Fruit fly (Drosophila melanogaster) whole organism, wandering third instar larva: Measurements from ENCODE around the gene Osi20.

Experiments
- Abd-B ChIP-seq: fragments of >200 bp; optimal IDR thresholded peaks from 2 replicates; lab custom pipeline; 2017; ENCODE audit warnings: missing biosample characterization, missing genetic modification characterization
- CG32264 ChIP-seq: fragments of 200-800 bp; sonication (Bioruptor generic); optimal IDR thresholded peaks from 2 replicates; lab custom pipeline; 2016; ENCODE audit warnings: missing biosample characterization, missing genetic modification characterization
- CG9705 ChIP-seq: fragments of 200-800 bp; sonication (Bioruptor generic); optimal IDR thresholded peaks from 2 replicates; lab custom pipeline; 2018; ENCODE audit warnings: missing biosample characterization, mild to moderate bottlenecking, missing genetic modification characterization
- CrebA ChIP-seq: fragments of 200-800 bp; sonication (Bioruptor generic); optimal IDR thresholded peaks from 2 replicates; lab custom pipeline; 2016; ENCODE audit warnings: missing biosample characterization, mild to moderate bottlenecking, missing genetic modification characterization, borderline replicate concordance
- Dfd ChIP-seq: fragments of >200 bp; optimal IDR thresholded peaks from 2 replicates; lab custom pipeline; 2017; ENCODE audit warnings: missing biosample characterization, missing genetic modification characterization
- Dif ChIP-seq: fragments of 200-275, 200-300 bp; sonication (Bioruptor generic); optimal IDR thresholded peaks from 2 replicates; lab custom pipeline; 2018; ENCODE audit warnings: missing biosample characterization, missing genetic modification characterization; ENCODE audit not compliant: partially characterized antibody
- GATAd ChIP-seq: sonication (Bioruptor generic); optimal IDR thresholded peaks from 2 replicates; lab custom pipeline; 2016; ENCODE audit warnings: missing biosample characterization, missing genetic modification characterization
- HLH106 ChIP-seq: fragments of 200-800 bp; optimal IDR thresholded peaks from 3 replicates; lab custom pipeline; 2019; ENCODE audit warnings: missing biosample characterization, mild to moderate bottlenecking, missing genetic modification characterization, moderate library complexity
- Hnf4 ChIP-seq: fragments of 200-800 bp; sonication (Bioruptor generic); optimal IDR thresholded peaks from 2 replicates; lab custom pipeline; 2016; ENCODE audit warnings: missing biosample characterization, mild to moderate bottlenecking, missing genetic modification characterization
- Hr78 ChIP-seq: fragments of >200 bp; optimal IDR thresholded peaks from 2 replicates; lab custom pipeline; 2017; ENCODE audit warnings: missing biosample characterization, missing genetic modification characterization
- Hr83 ChIP-seq: fragments of 200-300 bp; sonication (Bioruptor generic); optimal IDR thresholded peaks from 2 replicates; lab custom pipeline; 2016; ENCODE audit warnings: missing biosample characterization, mild to moderate bottlenecking, missing genetic modification characterization, moderate library complexity; ENCODE audit not compliant: poor library complexity, severe bottlenecking
- Jra ChIP-seq: sonication (Bioruptor generic); optimal IDR thresholded peaks from 2 replicates; lab custom pipeline; 2016; ENCODE audit warnings: missing biosample characterization, missing genetic modification characterization
- Mio ChIP-seq: sonication (Bioruptor generic); optimal IDR thresholded peaks from 2 replicates; lab custom pipeline; 2016; ENCODE audit warnings: missing biosample characterization, missing genetic modification characterization
- Myc ChIP-seq: fragments of >200 bp; optimal IDR thresholded peaks from 2 replicates; lab custom pipeline; 2017
- N ChIP-seq: fragments of >200 bp; optimal IDR thresholded peaks from 2 replicates; lab custom pipeline; 2018; ENCODE audit warnings: missing biosample characterization, missing external identifiers, missing genetic modification characterization
- OdsH ChIP-seq: fragments of 200-800 bp; sonication (Bioruptor generic); optimal IDR thresholded peaks from 2 replicates; lab custom pipeline; 2016; ENCODE audit warnings: missing biosample characterization, mild to moderate bottlenecking, missing genetic modification characterization
- Rel ChIP-seq, 2 experiments: fragments of 200-800 bp; sonication (Bioruptor generic) in 1 of 2; optimal IDR thresholded peaks; 2 replicates in 1 of 2; 3 replicates in 1 of 2; lab custom pipeline; 2016 to 2019; ENCODE audit warnings: mild to moderate bottlenecking in 2 of 2, missing biosample characterization in 2 of 2, missing genetic modification characterization in 2 of 2, moderate library complexity in 1 of 2
- Sp1 ChIP-seq: fragments of 200-800 bp; sonication (Bioruptor generic); optimal IDR thresholded peaks from 3 replicates; lab custom pipeline; 2019; ENCODE audit warnings: missing biosample characterization, mild to moderate bottlenecking, missing genetic modification characterization, moderate library complexity
- brk ChIP-seq: fragments of 200-800 bp; sonication (Bioruptor generic); optimal IDR thresholded peaks from 2 replicates; lab custom pipeline; 2016; ENCODE audit warnings: missing biosample characterization, mild to moderate bottlenecking, missing genetic modification characterization
- dl ChIP-seq, 2 experiments: fragments of 175-275, 200-275 bp in 1 of 2; fragments of 200-275 bp in 1 of 2; sonication (Bioruptor generic); optimal IDR thresholded peaks; lab custom pipeline; 2018; ENCODE audit warnings: mild to moderate bottlenecking in 2 of 2, missing biosample characterization in 2 of 2, missing genetic modification characterization in 2 of 2, moderate library complexity in 2 of 2; ENCODE audit not compliant: partially characterized antibody in 2 of 2, insufficient read depth in 1 of 2
- dmrt93B ChIP-seq: fragments of 200-800 bp; sonication (Bioruptor generic); optimal IDR thresholded peaks from 2 replicates; lab custom pipeline; 2018; ENCODE audit warnings: missing biosample characterization, mild to moderate bottlenecking, missing genetic modification characterization
- dsf ChIP-seq: sonication (Bioruptor generic); optimal IDR thresholded peaks from 2 replicates; lab custom pipeline; 2016; ENCODE audit warnings: missing biosample characterization, missing genetic modification characterization, borderline replicate concordance
- ey ChIP-seq: fragments of 200-800 bp; sonication (Bioruptor generic); optimal IDR thresholded peaks from 2 replicates; lab custom pipeline; 2016; ENCODE audit warnings: missing biosample characterization, missing genetic modification characterization
- foxo ChIP-seq, 2 experiments: fragments of 200-800 bp; sonication (Bioruptor generic); optimal IDR thresholded peaks; 2 replicates in 1 of 2; 3 replicates in 1 of 2; lab custom pipeline; 2016 to 2017; ENCODE audit warnings: missing biosample characterization in 2 of 2, missing genetic modification characterization in 2 of 2
- fru ChIP-seq: fragments of 200-800 bp; sonication (Bioruptor generic); optimal IDR thresholded peaks from 3 replicates; lab custom pipeline; 2016; ENCODE audit warnings: missing biosample characterization, mild to moderate bottlenecking, missing genetic modification characterization
- h ChIP-seq: fragments of 200-800 bp; sonication (Bioruptor generic); optimal IDR thresholded peaks from 3 replicates; lab custom pipeline; 2016; ENCODE audit warnings: missing biosample characterization, mild to moderate bottlenecking, missing genetic modification characterization
- jim ChIP-seq: fragments of 175-275, 200-325 bp; sonication (Bioruptor generic); optimal IDR thresholded peaks from 2 replicates; lab custom pipeline; 2016; ENCODE audit warnings: missing biosample characterization, mild to moderate bottlenecking, missing genetic modification characterization
- lola ChIP-seq: fragments of >200 bp; optimal IDR thresholded peaks from 2 replicates; lab custom pipeline; 2017; ENCODE audit warnings: missing biosample characterization, missing genetic modification characterization
- psq ChIP-seq: fragments of 200-800 bp; sonication (Bioruptor generic); optimal IDR thresholded peaks from 3 replicates; lab custom pipeline; 2017; ENCODE audit warnings: missing biosample characterization, mild to moderate bottlenecking, missing genetic modification characterization, moderate library complexity
- rgr ChIP-seq: fragments of 200-800 bp; sonication (Bioruptor generic); optimal IDR thresholded peaks from 3 replicates; lab custom pipeline; 2016; ENCODE audit warnings: missing biosample characterization, mild to moderate bottlenecking, missing genetic modification characterization
- sage ChIP-seq: fragments of 200-800 bp; sonication (Bioruptor generic); optimal IDR thresholded peaks from 2 replicates; lab custom pipeline; 2016; ENCODE audit warnings: missing biosample characterization, mild to moderate bottlenecking, missing genetic modification characterization
- tai ChIP-seq: sonication (Bioruptor generic); optimal IDR thresholded peaks from 2 replicates; lab custom pipeline; 2016; ENCODE audit warnings: missing biosample characterization, missing genetic modification characterization
- woc ChIP-seq: sonication (Bioruptor generic); optimal IDR thresholded peaks from 2 replicates; lab custom pipeline; 2016; ENCODE audit warnings: missing biosample characterization, mild to moderate bottlenecking, missing genetic modification characterization

Gene Osi20

DNA sequence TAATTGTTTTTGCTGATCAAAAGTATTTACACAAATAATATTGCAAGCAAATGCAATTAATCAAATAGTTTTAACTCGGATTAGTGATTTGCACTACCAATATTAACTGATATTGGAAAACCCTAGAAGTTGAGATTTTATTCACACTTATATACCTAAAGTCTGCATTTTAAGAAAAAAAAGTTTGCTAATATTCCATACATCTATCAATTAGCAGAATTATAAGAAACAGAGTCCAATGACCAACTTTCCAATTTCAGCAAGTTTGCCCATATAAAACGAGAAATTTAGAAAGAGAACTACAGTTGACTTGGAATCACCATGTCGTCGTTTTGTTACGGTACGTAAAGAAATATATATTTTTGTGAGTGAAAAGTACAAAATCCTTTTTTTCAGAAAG lies 33.3 kb upstream of the Osi20 start, which contains the start of gene CG46026:
TSS of gene CG46026 (plus strand) at position 301 of the 400 bp plus-strand sequence.
- TF ChIP-seq Jra (GFP tag; lab: Kevin White, UChicago) (no peak), brk (GFP tag; lab: Kevin White, UChicago) (no peak), tai (no peak), Mio (GFP tag; lab: Kevin White, UChicago) (no peak), ey (GFP tag; lab: Kevin White, UChicago) (no peak), rgr (no peak), sage (GFP tag; lab: Kevin White, UChicago) (no peak), dl (GFP tag; optimal IDR thresholded peaks at IDR 0.05; lab: Kevin White, UChicago; ENCODE audit: insufficient read depth in 1 of 2, partially characterized antibody in 2 of 2) (no peak), fru (GFP tag; lab: Kevin White, UChicago) (no peak), Hr78 (GFP tag; lab: Kevin White, UChicago) (no peak), CG32264 (GFP tag; lab: Kevin White, UChicago) (no peak), psq (GFP tag; lab: Kevin White, UChicago) (no peak), OdsH (no peak), HLH106 (no peak), CrebA (GFP tag; lab: Kevin White, UChicago) (no peak), N (GFP tag; lab: Kevin White, UChicago) (no peak)

DNA sequence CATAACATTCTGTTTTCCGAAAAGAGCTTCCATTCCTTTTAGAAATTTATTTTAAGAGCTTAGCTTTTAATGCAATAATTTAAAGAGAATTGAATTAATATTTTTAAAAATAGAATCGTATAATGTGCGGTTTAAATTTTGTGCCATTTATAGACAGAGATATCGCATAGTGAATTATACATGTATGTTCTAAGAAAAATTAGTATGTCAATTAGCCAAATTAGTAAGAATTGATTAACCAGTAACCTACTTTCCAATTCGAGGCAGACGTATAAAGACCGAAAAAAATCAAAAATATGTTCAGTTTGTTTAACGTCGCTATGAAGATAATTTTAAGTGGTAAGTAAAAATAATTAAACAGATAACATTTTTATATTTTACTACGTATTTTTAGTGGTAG lies 30.2 kb upstream of the Osi20 start, which contains the start of gene CG31560:
TSS of gene CG31560 (plus strand) at position 301 of the 400 bp plus-strand sequence.
- no peak for TF ChIP-seq CG32264 (GFP tag; lab: Kevin White, UChicago)
- no peak for TF ChIP-seq h (GFP tag; lab: Kevin White, UChicago)
- TF ChIP-seq Dfd = no peak
- TF ChIP-seq Rel (GFP tag; optimal IDR thresholded peaks at IDR 0.05; lab: Kevin White, UChicago) = no peak
- TF ChIP-seq Rel (tag; optimal IDR thresholded peaks at IDR 0.05; lab: Kevin White, UChicago) = no peak
- no peak for TF ChIP-seq Mio (GFP tag; lab: Kevin White, UChicago)
- no peak for TF ChIP-seq Sp1 (GFP tag; lab: Kevin White, UChicago)
- TF ChIP-seq Jra (GFP tag; lab: Kevin White, UChicago) = no peak
- TF ChIP-seq Hnf4 (GFP tag; lab: Kevin White, UChicago) = no peak
- no peak for TF ChIP-seq lola
- no peak for TF ChIP-seq Hr83
- no peak for TF ChIP-seq rgr
- TF ChIP-seq CG9705 (GFP tag; lab: Kevin White, UChicago) = no peak
- TF ChIP-seq Abd-B = no peak
- TF ChIP-seq tai = no peak
- TF ChIP-seq foxo (GFP tag; optimal IDR thresholded peaks at IDR 0.05; lab: Kevin White, UChicago) = no peak
- no peak for TF ChIP-seq GATAd (GFP tag; lab: Kevin White, UChicago)
- no peak for TF ChIP-seq woc
- no peak for TF ChIP-seq fru (GFP tag; lab: Kevin White, UChicago)
- TF ChIP-seq sage (GFP tag; lab: Kevin White, UChicago) = no peak

DNA sequence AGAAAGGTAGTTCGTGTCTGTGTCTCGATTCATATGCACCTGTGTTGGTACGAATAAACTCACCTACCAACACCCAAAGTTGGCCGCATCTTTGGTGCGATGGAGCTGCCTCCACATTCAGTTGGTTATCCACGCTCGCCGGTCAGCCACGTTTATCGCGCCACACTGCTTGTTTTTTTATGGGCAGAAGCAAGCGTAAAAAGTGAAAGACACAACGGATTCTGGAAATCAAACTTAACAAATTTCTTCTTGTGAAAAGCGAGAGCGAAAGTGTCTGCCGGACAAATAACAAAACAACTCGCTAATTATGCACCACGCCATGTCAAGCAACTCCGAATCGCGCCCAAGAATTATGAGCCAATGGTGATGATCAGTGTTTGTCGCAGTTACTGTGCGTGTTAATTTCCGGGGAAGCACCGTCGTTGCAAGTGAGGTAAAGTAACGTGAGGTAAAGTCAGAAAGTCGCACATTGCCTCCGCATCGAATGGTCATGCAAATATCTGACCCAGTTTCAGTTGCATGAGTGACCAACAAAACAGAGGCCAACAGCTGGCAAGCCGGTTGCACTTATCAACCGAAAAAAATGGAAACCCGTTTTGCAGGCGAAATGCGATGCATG lies 28.1 kb upstream of the Osi20 start, which contains the start of gene Osi17:
TSS of gene Osi17 (plus strand) at position 132 of the 619 bp plus-strand sequence.
- TF ChIP-seq fru (GFP tag; lab: Kevin White, UChicago) (peak; percentile 16), rgr (no peak), GATAd (GFP tag; lab: Kevin White, UChicago) (no peak)
- TF ChIP-seq, all 38 proteins: peak for 1

DNA sequence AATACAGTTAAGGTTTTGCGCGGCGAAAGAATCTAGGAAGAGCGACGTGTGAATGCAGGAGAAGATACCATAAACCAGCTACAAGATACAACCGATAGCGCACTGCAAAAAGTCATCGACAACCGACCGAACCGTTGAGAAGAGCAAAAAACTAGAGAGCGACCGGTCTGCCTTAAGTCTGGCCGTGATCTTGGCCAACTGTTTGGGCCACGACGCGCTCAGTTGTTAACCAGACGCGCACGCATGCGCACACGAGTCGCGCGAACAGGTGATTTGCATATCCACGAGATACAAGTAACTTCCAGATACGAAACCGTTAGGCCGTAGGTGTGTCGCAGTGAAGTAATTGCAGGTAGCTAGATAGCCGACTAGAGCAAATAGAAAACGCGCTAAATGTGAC lies 24.8 kb upstream of the Osi20 start:
- TF ChIP-seq Jra (GFP tag; lab: Kevin White, UChicago) (no peak), Abd-B (no peak), jim (GFP tag; lab: Kevin White, UChicago) (no peak), GATAd (GFP tag; lab: Kevin White, UChicago) (no peak), dl (GFP tag; optimal IDR thresholded peaks at IDR 0.05; lab: Kevin White, UChicago; ENCODE audit: insufficient read depth in 1 of 2, partially characterized antibody in 2 of 2) (no peak), sage (GFP tag; lab: Kevin White, UChicago) (no peak), Hr83 (no peak), CG9705 (GFP tag; lab: Kevin White, UChicago) (no peak)

DNA sequence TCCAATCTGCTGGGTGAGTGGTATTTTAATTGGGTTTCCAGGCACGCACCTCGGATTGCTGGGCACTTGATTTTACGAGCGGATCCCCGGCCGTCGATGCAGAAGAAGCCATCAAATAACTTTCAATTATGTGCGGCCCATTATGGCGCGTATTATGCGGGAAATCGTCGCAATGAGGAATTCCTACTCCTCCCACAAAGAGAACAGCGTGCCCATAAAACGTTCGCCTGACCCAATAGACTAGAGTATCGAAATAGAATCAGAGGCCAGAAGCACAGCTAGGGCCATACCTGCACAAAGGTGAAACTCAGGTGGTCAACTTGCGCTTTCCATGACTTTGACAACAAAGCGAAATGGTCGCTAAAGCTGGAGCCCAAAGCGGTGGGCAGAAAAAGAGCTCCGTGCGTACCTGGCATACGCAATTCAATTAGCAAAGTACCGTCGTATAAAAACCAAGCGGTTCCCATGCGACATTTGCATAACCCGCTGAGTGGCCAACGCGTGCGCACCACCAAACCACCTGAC lies 10.1 kb upstream of the Osi20 start, which contains the start of gene Osi18:
TSS of gene Osi18 (plus strand) at position 475 of the 525 bp plus-strand sequence.
- TF ChIP-seq Sp1 (GFP tag; lab: Kevin White, UChicago) (no peak), N (GFP tag; lab: Kevin White, UChicago) (no peak), Jra (GFP tag; lab: Kevin White, UChicago) (no peak), dmrt93B (GFP tag; lab: Kevin White, UChicago) (no peak), Myc (lab: Kevin White, UChicago) (no peak), GATAd (GFP tag; lab: Kevin White, UChicago) (no peak), Rel (GFP tag; optimal IDR thresholded peaks at IDR 0.05; lab: Kevin White, UChicago) (no peak), Rel (tag; optimal IDR thresholded peaks at IDR 0.05; lab: Kevin White, UChicago) (no peak), OdsH (no peak), tai (no peak), Dif (GFP tag; lab: Kevin White, UChicago) (no peak), lola (no peak), dsf (no peak)
